Fruit fly (Drosophila melanogaster): ENCODE results near the gene beat-Vb.
A peak's percentile ranks its signal among the peaks of the same experiment; 100 is the strongest.

beat-Vb gene

dm6 chr3R:12960929-12961855 is 45.3 kb downstream of the beat-Vb start, which contains the start of gene Spc25 (continued):
- TF ChIP-seq seq (GFP tag; IDR thresholded peaks at IDR 0.05), result no peak
- peak; percentile 97 for TF ChIP-seq Bgb (GFP tag; IDR thresholded peaks at IDR 0.05; ENCODE audit: partially characterized antibody)
- TF ChIP-seq ATbp (GFP tag; optimal IDR thresholded peaks at IDR 0.05), result no peak
- no peak for TF ChIP-seq dysf (GFP tag; IDR thresholded peaks at IDR 0.05)
- TF ChIP-seq dati (GFP tag; IDR thresholded peaks at IDR 0.05), result no peak
- peak; percentile 33 for TF ChIP-seq gfzf (GFP tag; optimal IDR thresholded peaks at IDR 0.05)
- TF ChIP-seq CG2889 (GFP tag; IDR thresholded peaks at IDR 0.05), result no peak
- no peak for TF ChIP-seq aop (GFP tag; IDR thresholded peaks at IDR 0.05)
- no peak for TF ChIP-seq CG7928 (GFP tag; optimal IDR thresholded peaks at IDR 0.05)
- TF ChIP-seq CG11247 (GFP tag; IDR thresholded peaks at IDR 0.05), result no peak
- TF ChIP-seq Optix (GFP tag; IDR thresholded peaks at IDR 0.05), result peak; percentile 57; the same call in 1 of the 3 replicates
- TF ChIP-seq NC2β (GFP tag; optimal IDR thresholded peaks at IDR 0.05), result peak; percentile 24
- no peak for TF ChIP-seq NK7.1 (GFP tag; optimal IDR thresholded peaks at IDR 0.05)
- TF ChIP-seq CG30020 (tag; optimal IDR thresholded peaks at IDR 0.05), result peak; percentile 39
- TF ChIP-seq TFAM (GFP tag; optimal IDR thresholded peaks at IDR 0.05), result no peak
- TF ChIP-seq CG8359 (GFP tag; optimal IDR thresholded peaks at IDR 0.05; ENCODE audit: borderline replicate concordance), result no peak
- peak; percentile 30 for TF ChIP-seq YL-1 (GFP tag; optimal IDR thresholded peaks at IDR 0.05)
- TF ChIP-seq D (optimal IDR thresholded peaks at IDR 0.05), result no peak
- no peak for TF ChIP-seq D (GFP tag; optimal IDR thresholded peaks at IDR 0.05)
- peak; percentile 75 for TF ChIP-seq hkb (optimal IDR thresholded peaks at IDR 0.05)
- no peak for TF ChIP-seq hkb (GFP tag; IDR thresholded peaks at IDR 0.05)
- TF ChIP-seq Scr (GFP tag; IDR thresholded peaks at IDR 0.05; ENCODE audit: partially characterized antibody), result peak; percentile 94
- TF ChIP-seq CG34376 (GFP tag; optimal IDR thresholded peaks at IDR 0.05), result no peak
- TF ChIP-seq mld (GFP tag; IDR thresholded peaks at IDR 0.05; ENCODE audit: partially characterized antibody), result peak; percentile 86
- no peak for TF ChIP-seq HHEX (GFP tag; optimal IDR thresholded peaks at IDR 0.05)
- TF ChIP-seq CG3838 (GFP tag; optimal IDR thresholded peaks at IDR 0.05), result no peak
- TF ChIP-seq CG12299 (tag; optimal IDR thresholded peaks at IDR 0.05), result no peak
- TF ChIP-seq vnd (GFP tag; IDR thresholded peaks at IDR 0.05; ENCODE audit: partially characterized antibody), result peak; percentile 87
- TF ChIP-seq Hmx (GFP tag; optimal IDR thresholded peaks at IDR 0.05), result no peak
- TF ChIP-seq CkIIα-i1 (GFP tag; IDR thresholded peaks at IDR 0.05), result no peak
- peak; percentile 87 for TF ChIP-seq Sin3A (optimal IDR thresholded peaks at IDR 0.05)
- no peak for TF ChIP-seq CG14965 (GFP tag; optimal IDR thresholded peaks at IDR 0.05; ENCODE audit: borderline replicate concordance)
- no peak for TF ChIP-seq CG10274 (GFP tag; optimal IDR thresholded peaks at IDR 0.05)
- no peak for TF ChIP-seq CoRest (tag; optimal IDR thresholded peaks at IDR 0.05)
- no peak for TF ChIP-seq CG5953 (GFP tag; IDR thresholded peaks at IDR 0.05)
- no peak for TF ChIP-seq CG9437 (GFP tag; optimal IDR thresholded peaks at IDR 0.05)
- TF ChIP-seq Aef1 (GFP tag; IDR thresholded peaks at IDR 0.05), result no peak
- TF ChIP-seq tin (GFP tag; optimal IDR thresholded peaks at IDR 0.05), result peak; percentile 64
- TF ChIP-seq Doc3 (GFP tag; IDR thresholded peaks at IDR 0.05; ENCODE audit: partially characterized antibody), result peak; percentile 88
- TF ChIP-seq CG16815 (GFP tag; optimal IDR thresholded peaks at IDR 0.05), result no peak
- TF ChIP-seq H15 (GFP tag; IDR thresholded peaks at IDR 0.05), result peak; percentile 63; the same call in 1 of the 3 replicates
- TF ChIP-seq Bteb2 (GFP tag; optimal IDR thresholded peaks at IDR 0.05), result no peak
- TF ChIP-seq CG9797 (GFP tag; optimal IDR thresholded peaks at IDR 0.05), result peak; percentile 49
- TF ChIP-seq hb (GFP tag; IDR thresholded peaks at IDR 0.05; ENCODE audit: partially characterized antibody), result peak; percentile 93
- peak; percentile 88 for TF ChIP-seq E2f2 (GFP tag; IDR thresholded peaks at IDR 0.05)
- peak; percentile 42 to 71 for TF ChIP-seq Hr51 (GFP tag; optimal IDR thresholded peaks at IDR 0.05)
- peak; percentile 14; the same call in 1 of the 3 replicates for TF ChIP-seq tgo (GFP tag; IDR thresholded peaks at IDR 0.05)
- peak; percentile 40 for TF ChIP-seq emc (GFP tag; optimal IDR thresholded peaks at IDR 0.05)
- no peak for TF ChIP-seq prd (optimal IDR thresholded peaks at IDR 0.05)
- peak; percentile 80 for TF ChIP-seq prd (GFP tag; IDR thresholded peaks at IDR 0.05)

All from whole organism, embryonic.